Fruit fly (Drosophila melanogaster): ENCODE data around the gene IP3K2.

Gene IP3K2

dm6 chrX:13285001-13285748 lies 18.3 kb upstream of the IP3K2 start, which contains the start of the genes HDAC4 and CG15743 (continued):
- TF ChIP-seq CG4707 (GFP tag; optimal IDR thresholded peaks at IDR 0.05) = no peak
- TF ChIP-seq Usf (GFP tag; optimal IDR thresholded peaks at IDR 0.05) = no peak
- TF ChIP-seq slp2 (GFP tag; optimal IDR thresholded peaks at IDR 0.05) = no peak
- peak; percentile 11 for TF ChIP-seq CG9797 (GFP tag; optimal IDR thresholded peaks at IDR 0.05)
- TF ChIP-seq CG17802 (tag; optimal IDR thresholded peaks at IDR 0.05) = no peak
- no peak for TF ChIP-seq sim (GFP tag; IDR thresholded peaks at IDR 0.05)
- no peak for TF ChIP-seq CG6654 (GFP tag; optimal IDR thresholded peaks at IDR 0.05)
- no peak for TF ChIP-seq Mrtf (GFP tag; IDR thresholded peaks at IDR 0.05)
- peak; percentile 92 for TF ChIP-seq Scr (GFP tag; IDR thresholded peaks at IDR 0.05; ENCODE audit: partially characterized antibody)
- TF ChIP-seq esg (GFP tag; conservative IDR thresholded peaks at IDR 0.05) = no peak
- TF ChIP-seq CG12219 (GFP tag; optimal IDR thresholded peaks at IDR 0.05) = no peak
- TF ChIP-seq HLH4C (GFP tag; IDR thresholded peaks at IDR 0.05; ENCODE audit: partially characterized antibody) = peak; percentile 91
- TF ChIP-seq Trl (optimal IDR thresholded peaks at IDR 0.05) = no peak
- TF ChIP-seq Trl (GFP tag; optimal IDR thresholded peaks at IDR 0.05) = no peak
- peak; percentile 86 for TF ChIP-seq sqz (GFP tag; optimal IDR thresholded peaks at IDR 0.05)
- no peak for TF ChIP-seq Poxn (GFP tag; IDR thresholded peaks at IDR 0.05)
- TF ChIP-seq Pdp1 (GFP tag; optimal IDR thresholded peaks at IDR 0.05) = peak; percentile 21 to 38
- TF ChIP-seq CG42726 (GFP tag; IDR thresholded peaks at IDR 0.05; ENCODE audit: partially characterized antibody) = peak; percentile 64; the same call in 1 of the 2 replicates
- TF ChIP-seq nom (GFP tag; optimal IDR thresholded peaks at IDR 0.05) = peak; percentile 37
- no peak for TF ChIP-seq Awh (GFP tag; IDR thresholded peaks at IDR 0.05)

DNA sequence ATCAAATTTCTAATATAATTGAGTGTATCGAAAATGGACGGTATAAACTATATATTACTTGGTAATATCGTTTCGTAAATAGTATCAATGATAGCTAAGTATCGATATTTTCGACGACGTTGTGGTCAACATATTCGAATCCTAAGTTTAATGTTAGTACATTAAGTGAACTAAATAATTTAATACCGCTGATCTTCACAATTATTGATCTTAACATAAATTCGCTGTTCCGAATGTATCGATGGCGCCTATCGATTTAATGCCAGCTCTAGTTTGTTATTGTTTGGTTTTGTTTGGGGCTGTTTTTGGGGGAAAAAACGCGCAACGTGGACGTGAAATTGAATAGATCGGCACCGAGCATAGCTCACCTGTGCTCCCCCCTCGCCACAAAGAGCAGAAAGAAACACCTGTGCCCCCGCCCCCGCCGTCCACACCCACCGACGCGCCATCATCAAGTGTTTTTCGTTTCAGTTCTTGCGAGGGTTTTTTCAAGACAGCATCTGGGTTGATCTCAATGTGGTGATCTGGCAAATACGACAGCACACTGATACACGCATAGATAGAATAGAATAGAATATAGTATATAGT lies 17.6 kb upstream of the IP3K2 start:
- TF ChIP-seq ind (GFP tag; optimal IDR thresholded peaks at IDR 0.05) (no peak), CG4328 (GFP tag; optimal IDR thresholded peaks at IDR 0.05) (no peak), Scr (GFP tag; IDR thresholded peaks at IDR 0.05; ENCODE audit: partially characterized antibody) (peak; percentile 72), Sry-δ (GFP tag; optimal IDR thresholded peaks at IDR 0.05) (peak; percentile 86), Spps (tag; optimal IDR thresholded peaks at IDR 0.05) (no peak), CG18476 (GFP tag; optimal IDR thresholded peaks at IDR 0.05) (no peak), tx (GFP tag; optimal IDR thresholded peaks at IDR 0.05) (no peak), CG4617 (GFP tag; optimal IDR thresholded peaks at IDR 0.05; ENCODE audit: borderline replicate concordance) (no peak), Ets65A (GFP tag) (peak; percentile 20), CG17361 (GFP tag; IDR thresholded peaks at IDR 0.05) (0 out of 3 replicates have a peak, but pooled peaks have one; percentile 36), ham (GFP tag; IDR thresholded peaks at IDR 0.05) (no peak), Opbp (GFP tag; IDR thresholded peaks at IDR 0.05; ENCODE audit: partially characterized antibody) (no peak), phol (tag; optimal IDR thresholded peaks at IDR 0.05) (peak; percentile 3), Doc3 (GFP tag; IDR thresholded peaks at IDR 0.05; ENCODE audit: partially characterized antibody) (peak; percentile 47; the same call in 1 of the 3 replicates), CG16813 (GFP tag; IDR thresholded peaks at IDR 0.05; ENCODE audit: partially characterized antibody) (peak; percentile 67; the same call in 1 of the 3 replicates), Ravus (GFP tag; IDR thresholded peaks at IDR 0.05) (no peak), vfl (GFP tag; optimal IDR thresholded peaks at IDR 0.05) (no peak), CG6791 (GFP tag; IDR thresholded peaks at IDR 0.05; ENCODE audit: partially characterized antibody) (0 out of 3 replicates have a peak, but pooled peaks have one; percentile 3), Nf-YC (tag; optimal IDR thresholded peaks at IDR 0.05) (peak; percentile 4), NC2β (GFP tag; optimal IDR thresholded peaks at IDR 0.05) (no peak), Dll (GFP tag; IDR thresholded peaks at IDR 0.05; ENCODE audit: partially characterized antibody) (peak; percentile 81), HLH4C (GFP tag; IDR thresholded peaks at IDR 0.05; ENCODE audit: partially characterized antibody) (peak; percentile 64; the same call in 1 of the 3 replicates), pita (GFP tag; optimal IDR thresholded peaks at IDR 0.05) (no peak), row (GFP tag; IDR thresholded peaks at IDR 0.05) (0 out of 3 replicates have a peak, but pooled peaks have one; percentile 24), CG7987 (GFP tag; optimal IDR thresholded peaks at IDR 0.05) (no peak), CG8388 (GFP tag; optimal IDR thresholded peaks at IDR 0.05) (no peak), ranshi (GFP tag; IDR thresholded peaks at IDR 0.05) (no peak), CG14710 (tag; optimal IDR thresholded peaks at IDR 0.05) (peak; percentile 9), CG14860 (GFP tag; IDR thresholded peaks at IDR 0.05; ENCODE audit: partially characterized antibody) (peak; percentile 42; the same call in 1 of the 3 replicates)

Data from whole organism, embryonic.